Worm (Caenorhabditis elegans) whole organism, late embryonic: Measurements from ENCODE around the gene srr-9.

Source experiments
- F13H6.1 ChIP-seq: sonication (generic microtip); optimal IDR thresholded peaks from 2 replicates; lab custom pipeline; 2016; ENCODE audit warnings: missing genetic modification characterization, missing compliant biosample characterization
- K02D7.2 ChIP-seq: sonication (generic microtip); optimal IDR thresholded peaks from 2 replicates; lab custom pipeline; 2017; ENCODE audit warnings: mild to moderate bottlenecking, missing genetic modification characterization, missing compliant biosample characterization
- Y22D7AL.16 ChIP-seq: sonication (generic microtip); optimal IDR thresholded peaks from 2 replicates; lab custom pipeline; 2016; ENCODE audit warnings: missing genetic modification characterization, missing compliant biosample characterization
- ahr-1 ChIP-seq: sonication (generic microtip); optimal IDR thresholded peaks from 2 replicates; lab custom pipeline; 2016; ENCODE audit warnings: missing genetic modification characterization, missing compliant biosample characterization
- ceh-18 ChIP-seq: sonication (generic microtip); optimal IDR thresholded peaks from 2 replicates; lab custom pipeline; 2016; ENCODE audit warnings: missing genetic modification characterization, missing compliant biosample characterization
- ceh-19 ChIP-seq: fragments of 200-800 bp; sonication (Bioruptor generic); optimal IDR thresholded peaks from 2 replicates; lab custom pipeline; 2018; ENCODE audit warnings: mild to moderate bottlenecking, missing genetic modification characterization, missing compliant biosample characterization
- ceh-2 ChIP-seq: sonication (generic microtip); optimal IDR thresholded peaks from 2 replicates; lab custom pipeline; 2016; ENCODE audit warnings: missing genotype, missing genetic modification characterization, missing compliant biosample characterization
- ceh-22 ChIP-seq: sonication (generic microtip); optimal IDR thresholded peaks from 2 replicates; lab custom pipeline; 2017; ENCODE audit warnings: missing biosample characterization, missing genetic modification characterization
- ceh-31 ChIP-seq: sonication (generic microtip); optimal IDR thresholded peaks from 2 replicates; lab custom pipeline; 2016; ENCODE audit warnings: missing genetic modification characterization, missing compliant biosample characterization
- ceh-48 ChIP-seq: sonication (generic microtip); optimal IDR thresholded peaks from 2 replicates; lab custom pipeline; 2016; ENCODE audit warnings: missing genetic modification characterization, inconsistent platforms, missing compliant biosample characterization
- ceh-9 ChIP-seq: sonication (generic microtip); optimal IDR thresholded peaks from 2 replicates; lab custom pipeline; 2016; ENCODE audit warnings: mild to moderate bottlenecking, missing genetic modification characterization, inconsistent platforms, missing compliant biosample characterization
- dmd-4 ChIP-seq: sonication (generic microtip); optimal IDR thresholded peaks from 2 replicates; lab custom pipeline; 2016; ENCODE audit warnings: borderline replicate concordance, missing genetic modification characterization, missing compliant biosample characterization
- dve-1 ChIP-seq: sonication (generic microtip); optimal IDR thresholded peaks from 2 replicates; lab custom pipeline; 2017; ENCODE audit warnings: antibody characterized with exemption, mild to moderate bottlenecking, missing genetic modification characterization, missing compliant biosample characterization
- elt-2 ChIP-seq: sonication (generic microtip); optimal IDR thresholded peaks from 2 replicates; lab custom pipeline; 2016; ENCODE audit warnings: missing genetic modification reagents, missing genetic modification characterization, missing compliant biosample characterization
- elt-4 ChIP-seq: sonication (generic microtip); optimal IDR thresholded peaks from 2 replicates; lab custom pipeline; 2016; ENCODE audit warnings: missing genetic modification characterization, missing compliant biosample characterization
- ets-4 ChIP-seq: sonication (generic microtip); optimal IDR thresholded peaks from 2 replicates; lab custom pipeline; 2016; ENCODE audit warnings: missing genetic modification characterization, missing compliant biosample characterization
- eyg-1 ChIP-seq: sonication (generic microtip); optimal IDR thresholded peaks from 2 replicates; lab custom pipeline; 2016; ENCODE audit warnings: missing genotype, missing genetic modification characterization, missing compliant biosample characterization
- fkh-10 ChIP-seq: fragments of 150-350 bp; optimal IDR thresholded peaks from 2 replicates; lab custom pipeline; 2014; ENCODE audit warnings: missing biosample characterization, missing genetic modification reagents, missing genetic modification characterization
- hlh-13 ChIP-seq: fragments of 200-800 bp; sonication (Bioruptor generic); optimal IDR thresholded peaks from 2 replicates; lab custom pipeline; 2018; ENCODE audit warnings: mild to moderate bottlenecking, missing genetic modification characterization, missing compliant biosample characterization
- hlh-30 ChIP-seq: sonication (generic microtip); optimal IDR thresholded peaks from 2 replicates; lab custom pipeline; 2017; ENCODE audit warnings: antibody characterized with exemption, missing genetic modification characterization, missing compliant biosample characterization; ENCODE audit not compliant: insufficient read depth
- lim-6 ChIP-seq: sonication (generic microtip); optimal IDR thresholded peaks from 2 replicates; lab custom pipeline; 2016; ENCODE audit warnings: missing genetic modification characterization, missing compliant biosample characterization
- madf-2 ChIP-seq: sonication (generic microtip); optimal IDR thresholded peaks from 2 replicates; lab custom pipeline; 2017; ENCODE audit warnings: missing genetic modification characterization, missing compliant biosample characterization
- mec-3 ChIP-seq: sonication (generic microtip); optimal IDR thresholded peaks from 2 replicates; lab custom pipeline; 2016; ENCODE audit warnings: borderline replicate concordance, missing genetic modification characterization, missing compliant biosample characterization
- nfya-1 ChIP-seq: sonication (generic microtip); optimal IDR thresholded peaks from 2 replicates; lab custom pipeline; 2017; ENCODE audit warnings: missing genetic modification characterization, mild to moderate bottlenecking, missing compliant biosample characterization, antibody characterized with exemption, moderate library complexity
- npax-4 ChIP-seq: sonication (generic microtip); optimal IDR thresholded peaks from 2 replicates; lab custom pipeline; 2016; ENCODE audit warnings: missing genetic modification characterization, missing compliant biosample characterization
- pat-9 ChIP-seq: fragments of 200-800 bp; sonication (Bioruptor generic); optimal IDR thresholded peaks from 2 replicates; lab custom pipeline; 2018; ENCODE audit warnings: mild to moderate bottlenecking, missing genetic modification characterization, moderate library complexity, missing compliant biosample characterization
- pqm-1 ChIP-seq: sonication (generic microtip); optimal IDR thresholded peaks from 2 replicates; lab custom pipeline; 2016; ENCODE audit warnings: missing genetic modification characterization, missing compliant biosample characterization
- pros-1 ChIP-seq: fragments of 150-350 bp; optimal IDR thresholded peaks from 2 replicates; lab custom pipeline; 2014; ENCODE audit warnings: missing biosample characterization, missing genetic modification reagents, missing genetic modification characterization
- ref-2 ChIP-seq: sonication (generic microtip); optimal IDR thresholded peaks from 2 replicates; lab custom pipeline; 2016; ENCODE audit warnings: missing genetic modification characterization, missing compliant biosample characterization
- rnt-1 ChIP-seq: sonication (generic microtip); optimal IDR thresholded peaks from 2 replicates; lab custom pipeline; 2016; ENCODE audit warnings: missing genetic modification characterization, missing compliant biosample characterization
- sdc-2 ChIP-seq: sonication (generic microtip); optimal IDR thresholded peaks from 2 replicates; lab custom pipeline; 2016; ENCODE audit warnings: missing genotype, missing genetic modification characterization, missing compliant biosample characterization
- sox-4 ChIP-seq: sonication (generic microtip); optimal IDR thresholded peaks from 2 replicates; lab custom pipeline; 2017; ENCODE audit warnings: mild to moderate bottlenecking, missing genetic modification characterization, inconsistent platforms, missing compliant biosample characterization
- ttx-3 ChIP-seq: sonication (generic microtip); optimal IDR thresholded peaks from 2 replicates; lab custom pipeline; 2016; ENCODE audit warnings: missing genetic modification reagents, missing genetic modification characterization, missing compliant biosample characterization
- unc-3 ChIP-seq, 2 experiments: fragments of 200-800 bp in 1 of 2; sonication (Bioruptor generic) in 1 of 2; sonication (generic microtip) in 1 of 2; conservative IDR thresholded peaks in 1 of 2; optimal IDR thresholded peaks in 1 of 2; 2 replicates each; pipeline versions ENCODE4 v1.3.6 to Lab custom; 2016 to 2022; ENCODE audit warnings: missing compliant biosample characterization in 2 of 2, missing genetic modification characterization in 2 of 2, missing genetic modification reagents in 1 of 2
- unc-42 ChIP-seq: sonication (generic microtip); optimal IDR thresholded peaks from 2 replicates; lab custom pipeline; 2016; ENCODE audit warnings: missing genotype, missing genetic modification characterization, missing compliant biosample characterization
- unc-55 ChIP-seq: sonication (generic microtip); optimal IDR thresholded peaks from 2 replicates; lab custom pipeline; 2017; ENCODE audit warnings: missing biosample characterization, missing genetic modification reagents, missing genetic modification characterization
- zip-5 ChIP-seq: sonication (generic microtip); optimal IDR thresholded peaks from 2 replicates; lab custom pipeline; 2016; ENCODE audit warnings: missing genetic modification characterization, missing compliant biosample characterization

srr-9 gene

DNA sequence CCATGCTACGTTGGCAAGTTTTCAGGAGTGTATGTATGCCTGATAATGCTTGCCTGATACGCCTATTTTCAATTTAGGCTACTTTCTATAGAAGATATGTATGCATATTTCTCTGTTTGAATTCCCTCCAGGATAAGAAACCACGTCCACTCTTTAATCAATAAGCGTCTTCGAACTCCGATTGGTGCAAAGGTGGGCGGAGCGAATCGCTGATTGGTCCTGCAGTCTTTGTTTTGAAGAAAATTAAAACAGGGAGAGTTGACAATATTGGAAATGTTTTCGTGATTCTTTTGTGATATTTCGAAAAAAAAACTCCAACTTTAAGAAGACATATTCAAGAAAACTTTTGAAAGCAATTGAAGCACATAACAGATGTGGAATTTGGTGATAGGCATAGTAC is 24.1 kb downstream of the srr-9 start:
- TF ChIP-seq pros-1 (tag; lab: Kevin White, UChicago) (no peak), nfya-1 (peak; percentile 78)

DNA sequence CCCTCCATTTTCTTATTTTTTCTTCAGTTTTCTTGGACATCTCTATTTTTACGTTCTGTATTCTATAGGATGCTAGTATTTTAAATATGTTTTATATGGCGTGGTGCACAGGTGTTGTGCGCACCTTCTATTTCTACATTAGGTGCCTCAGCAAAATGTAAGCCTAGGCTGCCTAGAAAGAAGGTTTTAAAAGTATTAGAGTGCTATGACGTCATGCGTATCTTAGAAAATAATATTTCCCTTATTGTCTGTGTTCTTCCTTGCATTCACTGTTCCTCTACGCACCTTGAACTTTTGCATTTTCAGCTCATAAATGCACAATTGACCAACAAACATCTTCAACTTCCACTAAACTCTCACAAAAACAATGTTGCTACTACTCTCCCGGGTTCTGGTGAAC is 33.2 kb downstream of the srr-9 start, which contains the start of gene frpr-3:
Gene frpr-3 (plus strand): TSS at position 301 of the 400 bp plus-strand sequence.
- TF ChIP-seq K02D7.2 (no peak), F13H6.1 (tag; lab: Kevin White, UChicago) (no peak), elt-2 (no peak), Y22D7AL.16 (no peak), npax-4 (tag; lab: Kevin White, UChicago) (no peak), ceh-22 (tag; lab: Kevin White, UChicago) (no peak), elt-4 (tag; lab: Kevin White, UChicago) (no peak), madf-2 (tag; lab: Kevin White, UChicago) (no peak), ceh-31 (no peak), unc-42 (tag; lab: Kevin White, UChicago) (no peak), ceh-2 (tag; lab: Kevin White, UChicago) (no peak), zip-5 (no peak), ceh-9 (tag; lab: Kevin White, UChicago) (no peak), ceh-18 (tag; lab: Kevin White, UChicago) (no peak), hlh-30 (tag; lab: Kevin White, UChicago) (no peak)

DNA sequence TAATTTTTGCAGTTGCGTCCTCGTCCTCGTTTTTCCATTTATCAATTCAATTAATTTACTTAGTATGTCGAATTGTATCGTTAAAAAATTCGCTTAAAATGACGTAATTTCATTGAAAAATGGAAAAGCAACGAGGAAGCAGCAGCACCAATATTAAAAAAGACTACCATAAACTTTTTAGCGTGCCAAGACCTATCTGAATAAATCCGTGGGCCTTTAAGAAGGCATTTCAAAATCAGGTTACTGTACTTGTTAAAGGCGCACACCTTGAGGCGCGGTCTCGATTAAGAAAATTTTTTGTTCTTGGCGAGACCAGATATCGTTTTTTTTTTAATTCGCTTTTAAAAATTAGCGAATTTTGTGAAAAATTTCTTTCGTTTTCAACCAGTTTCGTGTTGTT is 35.8 kb downstream of the srr-9 start:
- TF ChIP-seq elt-4 (tag; lab: Kevin White, UChicago) (no peak), dve-1 (tag; lab: Kevin White, UChicago) (no peak), sdc-2 (tag; lab: Kevin White, UChicago) (no peak), eyg-1 (tag; lab: Kevin White, UChicago) (no peak), pqm-1 (tag; lab: Kevin White, UChicago) (no peak), ceh-19 (GFP tag; lab: Kevin White, UChicago) (no peak), ahr-1 (tag; lab: Kevin White, UChicago) (no peak), unc-42 (tag; lab: Kevin White, UChicago) (no peak), unc-55 (GFP tag; lab: Kevin White, UChicago) (no peak), fkh-10 (GFP tag; lab: Kevin White, UChicago) (no peak), ets-4 (tag; lab: Kevin White, UChicago) (no peak), unc-3 (GFP tag; conservative IDR thresholded peaks at IDR 0.05; lab: Robert Waterston, UW) (no peak), unc-3 (tag; optimal IDR thresholded peaks at IDR 0.05; lab: Kevin White, UChicago) (no peak), rnt-1 (tag; lab: Kevin White, UChicago) (no peak), sox-4 (no peak), ceh-22 (tag; lab: Kevin White, UChicago) (no peak), dmd-4 (no peak), nfya-1 (no peak), pat-9 (tag; lab: Kevin White, UChicago) (no peak), ceh-48 (tag; lab: Kevin White, UChicago) (no peak)

DNA sequence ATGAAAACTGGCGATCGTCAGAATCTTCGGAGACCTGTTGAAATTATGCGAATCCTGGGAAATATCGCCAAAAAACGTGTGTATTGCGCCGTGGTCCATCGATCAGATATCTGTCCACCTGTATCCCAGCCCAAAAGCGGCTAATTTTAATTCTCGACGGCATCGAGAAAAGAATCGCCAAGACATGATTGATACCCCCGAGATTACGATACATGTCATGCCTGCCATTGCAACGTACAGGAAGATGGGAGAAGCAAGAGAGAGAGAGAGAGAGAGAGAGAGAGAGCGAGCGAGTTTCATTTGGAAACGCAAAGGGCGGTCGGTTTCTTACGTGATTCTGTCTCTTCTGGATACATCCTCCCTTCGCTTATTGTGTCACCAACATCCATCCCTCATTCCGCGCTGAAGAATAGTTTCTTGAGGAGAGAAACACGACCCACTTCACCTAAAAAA is 36.4 kb downstream of the srr-9 start, which contains the start of gene grl-10:
Gene grl-10 (plus strand): TSS at position 403 of the 453 bp plus-strand sequence.
- no peak for TF ChIP-seq nfya-1
- peak; percentile 15 for TF ChIP-seq mec-3
- no peak for TF ChIP-seq ttx-3 (tag; lab: Kevin White, UChicago)
- TF ChIP-seq hlh-13 = no peak
- TF ChIP-seq lim-6 (tag; lab: Kevin White, UChicago) = no peak
- peak; percentile 8 for TF ChIP-seq ref-2
